Fruit fly (Drosophila melanogaster): Measurements from ENCODE around the gene Skp2.

Skp2 gene

dm6 chr3R:4311067-4311723 is 26.3 kb downstream of the Skp2 start, which contains the start of gene Suv3 (continued):
- TF ChIP-seq CG17802 (tag; optimal IDR thresholded peaks at IDR 0.05): no peak
- no peak for TF ChIP-seq CG12155 (GFP tag; optimal IDR thresholded peaks at IDR 0.05)
- no peak for TF ChIP-seq sqz (GFP tag; optimal IDR thresholded peaks at IDR 0.05)
- TF ChIP-seq CG3995 (GFP tag; optimal IDR thresholded peaks at IDR 0.05): no peak
- TF ChIP-seq psq (GFP tag; optimal IDR thresholded peaks at IDR 0.05): peak; percentile 8
- TF ChIP-seq CG1603 (tag; optimal IDR thresholded peaks at IDR 0.05): no peak
- peak; percentile 47 for TF ChIP-seq Meics (GFP tag; optimal IDR thresholded peaks at IDR 0.05)
- no peak for TF ChIP-seq zen (tag; optimal IDR thresholded peaks at IDR 0.05)
- TF ChIP-seq Ravus (GFP tag; IDR thresholded peaks at IDR 0.05): no peak
- no peak for TF ChIP-seq CG7786 (GFP tag; optimal IDR thresholded peaks at IDR 0.05)
- TF ChIP-seq H2.0 (GFP tag; IDR thresholded peaks at IDR 0.05): no peak
- no peak for TF ChIP-seq dmrt99B (tag; optimal IDR thresholded peaks at IDR 0.05)
- TF ChIP-seq luna (GFP tag; optimal IDR thresholded peaks at IDR 0.05): no peak
- TF ChIP-seq TFAM (GFP tag; optimal IDR thresholded peaks at IDR 0.05): no peak
- peak; percentile 47 for TF ChIP-seq CG10543 (GFP tag; optimal IDR thresholded peaks at IDR 0.05)
- TF ChIP-seq tll (GFP tag; optimal IDR thresholded peaks at IDR 0.05): no peak
- no peak for TF ChIP-seq ash1 (GFP tag; optimal IDR thresholded peaks at IDR 0.05)
- TF ChIP-seq ase (GFP tag; IDR thresholded peaks at IDR 0.05): no peak
- TF ChIP-seq pfk (GFP tag; optimal IDR thresholded peaks at IDR 0.05): peak; percentile 17
- no peak for TF ChIP-seq Ets97D (GFP tag; optimal IDR thresholded peaks at IDR 0.05)
- TF ChIP-seq CG16863 (GFP tag; optimal IDR thresholded peaks at IDR 0.05): no peak
- TF ChIP-seq CG6689 (GFP tag; IDR thresholded peaks at IDR 0.05): 0 out of 2 replicates have a peak, but pooled peaks have one; percentile 28
- no peak for TF ChIP-seq CG1647 (GFP tag; optimal IDR thresholded peaks at IDR 0.05)
- TF ChIP-seq Jarid2 (GFP tag; optimal IDR thresholded peaks at IDR 0.05): no peak
- no peak for TF ChIP-seq Eip74EF (GFP tag; optimal IDR thresholded peaks at IDR 0.05)
- TF ChIP-seq CG17186 (GFP tag; optimal IDR thresholded peaks at IDR 0.05): no peak
- peak; percentile 63 for TF ChIP-seq bbx (GFP tag; IDR thresholded peaks at IDR 0.05; ENCODE audit: partially characterized antibody)
- TF ChIP-seq CG4404 (GFP tag; IDR thresholded peaks at IDR 0.05): no peak
- no peak for TF ChIP-seq amos (GFP tag; IDR thresholded peaks at IDR 0.05; ENCODE audit: partially characterized antibody)
- peak; percentile 5 for TF ChIP-seq CG4424 (GFP tag; optimal IDR thresholded peaks at IDR 0.05)
- TF ChIP-seq corto (GFP tag; optimal IDR thresholded peaks at IDR 0.05): no peak
- TF ChIP-seq GATAe (GFP tag; conservative IDR thresholded peaks at IDR 0.05): no peak
- no peak for TF ChIP-seq NC2β (GFP tag; optimal IDR thresholded peaks at IDR 0.05)
- peak; percentile 72 for TF ChIP-seq CG30020 (tag; optimal IDR thresholded peaks at IDR 0.05)
- TF ChIP-seq sc (optimal IDR thresholded peaks at IDR 0.05): no peak
- TF ChIP-seq sc (GFP tag; optimal IDR thresholded peaks at IDR 0.05): no peak
- TF ChIP-seq CG18619 (GFP tag; optimal IDR thresholded peaks at IDR 0.05): no peak
- peak; percentile 70 for TF ChIP-seq CG18262 (tag; optimal IDR thresholded peaks at IDR 0.05)
- no peak for TF ChIP-seq peb (GFP tag; IDR thresholded peaks at IDR 0.05)
- TF ChIP-seq CG10209 (GFP tag; optimal IDR thresholded peaks at IDR 0.05): peak; percentile 17
- no peak for TF ChIP-seq pho (GFP tag; optimal IDR thresholded peaks at IDR 0.05)
- TF ChIP-seq Hmr (GFP tag; optimal IDR thresholded peaks at IDR 0.05): no peak
- no peak for TF ChIP-seq BtbVII (GFP tag; optimal IDR thresholded peaks at IDR 0.05)
- peak; percentile 44 for TF ChIP-seq dm (GFP tag; optimal IDR thresholded peaks at IDR 0.05)
- TF ChIP-seq sr (GFP tag; IDR thresholded peaks at IDR 0.05): no peak
- TF ChIP-seq NK7.1 (GFP tag; optimal IDR thresholded peaks at IDR 0.05): no peak
- TF ChIP-seq nom (GFP tag; optimal IDR thresholded peaks at IDR 0.05): no peak
- no peak for TF ChIP-seq seq (GFP tag; IDR thresholded peaks at IDR 0.05)
- no peak for TF ChIP-seq CG17612 (GFP tag; IDR thresholded peaks at IDR 0.05)
- TF ChIP-seq Bgb (GFP tag; IDR thresholded peaks at IDR 0.05; ENCODE audit: partially characterized antibody): no peak
